Worm (Caenorhabditis elegans) whole organism, young adult: Measurements from ENCODE around the gene fbxb-103.

ENCODE experiments used
- K12H6.12 ChIP-seq: fragments of 200-800 bp; sonication (Bioruptor generic); optimal IDR thresholded peaks from 2 replicates; lab custom pipeline; 2018; ENCODE audit warnings: mild to moderate bottlenecking, missing genetic modification characterization, missing compliant biosample characterization
- ceh-58 ChIP-seq: fragments of 200-800 bp; sonication (Bioruptor generic); IDR thresholded peaks from 2 replicates; pipeline ENCODE4 v1.3.6; 2022; ENCODE audit warnings: missing genetic modification characterization, missing compliant biosample characterization
- dpl-1 ChIP-seq: fragments of 150-350 bp; optimal IDR thresholded peaks from 2 replicates; lab custom pipeline; 2014; ENCODE audit warnings: missing biosample characterization, missing genetic modification reagents, missing genetic modification characterization
- hsf-1 ChIP-seq: fragments of 200-800 bp; sonication (Bioruptor generic); IDR thresholded peaks from 2 replicates; pipeline ENCODE4 v1.3.6; 2022; ENCODE audit warnings: missing genetic modification reagents, missing genetic modification characterization, missing compliant biosample characterization
- nhr-179 ChIP-seq: sonication (generic microtip); optimal IDR thresholded peaks from 2 replicates; lab custom pipeline; 2016; ENCODE audit warnings: mild to moderate bottlenecking, missing genetic modification characterization, missing compliant biosample characterization
- nhr-90 ChIP-seq: sonication (generic microtip); optimal IDR thresholded peaks from 2 replicates; lab custom pipeline; 2016; ENCODE audit warnings: missing genotype, mild to moderate bottlenecking, missing genetic modification characterization, missing compliant biosample characterization
- rpc-1 ChIP-seq, 2 experiments: fragments of 150-350 bp in 1 of 2; sonication (generic microtip) in 1 of 2; optimal IDR thresholded peaks; 2 replicates each; lab custom pipeline; 2014 to 2018; ENCODE audit warnings: missing biosample characterization in 1 of 2, missing genetic modification characterization in 1 of 2, missing genetic modification reagents in 1 of 2, missing genotype in 1 of 2
- sdz-38 ChIP-seq: sonication (generic microtip); optimal IDR thresholded peaks from 2 replicates; lab custom pipeline; 2016; ENCODE audit warnings: missing genotype, missing genetic modification characterization, missing compliant biosample characterization
- unc-62 ChIP-seq: fragments of 150-350 bp; optimal IDR thresholded peaks from 2 replicates; lab custom pipeline; 2014; ENCODE audit warnings: missing biosample characterization, missing genetic modification reagents, missing genetic modification characterization
- xnd-1 ChIP-seq: sonication (generic microtip); optimal IDR thresholded peaks from 2 replicates; lab custom pipeline; 2016; ENCODE audit warnings: missing genotype, missing genetic modification reagents, missing genetic modification characterization, missing compliant biosample characterization
- ztf-25 ChIP-seq: fragments of 200-800 bp; sonication (Bioruptor generic); IDR thresholded peaks from 2 replicates; pipeline ENCODE4 v1.3.6; 2022; ENCODE audit warnings: missing genetic modification reagents, missing genetic modification characterization, missing compliant biosample characterization

DNA sequence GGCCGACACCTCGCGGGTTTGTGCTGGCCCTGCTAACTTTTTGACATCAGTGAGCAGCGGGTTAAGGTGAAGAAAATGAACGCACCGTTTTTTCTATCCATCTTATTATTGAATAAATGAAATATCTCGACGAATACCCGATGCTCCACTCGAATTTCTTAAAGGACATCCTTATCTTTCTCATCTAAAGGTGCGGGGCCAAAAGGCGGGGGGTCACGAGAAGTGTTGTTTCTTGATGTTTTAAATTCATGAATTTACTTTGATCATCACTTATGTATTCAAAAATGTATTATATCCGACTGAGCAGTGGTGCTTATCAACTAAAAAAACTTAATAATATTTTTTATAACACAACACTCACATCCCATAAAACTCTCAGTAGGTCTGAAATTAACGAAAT is 42.3 kb upstream of the fbxb-103 start, which contains the start of gene nhr-261:
- TF ChIP-seq K12H6.12 (tag; lab: Kevin White, UChicago) (no peak), dpl-1 (GFP tag; lab: Kevin White, UChicago) (no peak), ztf-25 (no peak), nhr-90 (no peak), xnd-1 (no peak), rpc-1 (optimal IDR thresholded peaks at IDR 0.05; lab: Kevin White, UChicago) (no peak), rpc-1 (tag; optimal IDR thresholded peaks at IDR 0.05; lab: Kevin White, UChicago) (no peak), hsf-1 (GFP tag; lab: Robert Waterston, UW) (no peak), sdz-38 (no peak), unc-62 (no peak), ceh-58 (GFP tag; lab: Robert Waterston, UW) (no peak), nhr-179 (no peak)
